Worm (Caenorhabditis elegans) whole organism, late embryonic: ENCODE results near the gene mct-5.

Experiments
- F13H6.1 ChIP-seq: sonication (generic microtip); optimal IDR thresholded peaks from 2 replicates; lab custom pipeline; 2016; ENCODE audit warnings: missing genetic modification characterization, missing compliant biosample characterization
- Y22D7AL.16 ChIP-seq: sonication (generic microtip); optimal IDR thresholded peaks from 2 replicates; lab custom pipeline; 2016; ENCODE audit warnings: missing genetic modification characterization, missing compliant biosample characterization
- ceh-18 ChIP-seq: sonication (generic microtip); optimal IDR thresholded peaks from 2 replicates; lab custom pipeline; 2016; ENCODE audit warnings: missing genetic modification characterization, missing compliant biosample characterization
- dmd-4 ChIP-seq: sonication (generic microtip); optimal IDR thresholded peaks from 2 replicates; lab custom pipeline; 2016; ENCODE audit warnings: borderline replicate concordance, missing genetic modification characterization, missing compliant biosample characterization
- hlh-15 ChIP-seq: sonication (generic microtip); optimal IDR thresholded peaks from 2 replicates; lab custom pipeline; 2016; ENCODE audit warnings: missing genetic modification characterization, missing compliant biosample characterization
- hlh-8 ChIP-seq: sonication (generic microtip); optimal IDR thresholded peaks from 2 replicates; lab custom pipeline; 2016; ENCODE audit warnings: missing genotype, missing genetic modification characterization, missing compliant biosample characterization
- lin-11 ChIP-seq: fragments of 200-800 bp; sonication (Bioruptor generic); optimal IDR thresholded peaks from 2 replicates; lab custom pipeline; 2018; ENCODE audit warnings: mild to moderate bottlenecking, missing genetic modification characterization, missing compliant biosample characterization
- npax-4 ChIP-seq: sonication (generic microtip); optimal IDR thresholded peaks from 2 replicates; lab custom pipeline; 2016; ENCODE audit warnings: missing genetic modification characterization, missing compliant biosample characterization
- pros-1 ChIP-seq: fragments of 150-350 bp; optimal IDR thresholded peaks from 2 replicates; lab custom pipeline; 2014; ENCODE audit warnings: missing biosample characterization, missing genetic modification reagents, missing genetic modification characterization
- tbx-7 ChIP-seq: sonication (generic microtip); optimal IDR thresholded peaks from 2 replicates; lab custom pipeline; 2016; ENCODE audit warnings: missing genotype, missing genetic modification characterization, missing compliant biosample characterization
- zip-5 ChIP-seq: sonication (generic microtip); optimal IDR thresholded peaks from 2 replicates; lab custom pipeline; 2016; ENCODE audit warnings: missing genetic modification characterization, missing compliant biosample characterization

- no peak for TF ChIP-seq F13H6.1 (tag; lab: Kevin White, UChicago)
- no peak for TF ChIP-seq dmd-4 (tag; lab: Kevin White, UChicago)
- no peak for TF ChIP-seq Y22D7AL.16 (tag; lab: Kevin White, UChicago)
- TF ChIP-seq tbx-7 (tag; lab: Kevin White, UChicago), result no peak
- TF ChIP-seq lin-11 (tag; lab: Kevin White, UChicago), result no peak
- no peak for TF ChIP-seq npax-4
- TF ChIP-seq hlh-15 (tag; lab: Kevin White, UChicago), result no peak
- no peak for TF ChIP-seq ceh-18 (tag; lab: Kevin White, UChicago)
- TF ChIP-seq pros-1 (tag; lab: Kevin White, UChicago), result no peak
- TF ChIP-seq hlh-8, result no peak
- no peak for TF ChIP-seq zip-5
Observed at ce11 chrII:7109956-7110355, 11.6 kb upstream of the mct-5 start, which contains the start of gene F10E7.9.
